Worm (Caenorhabditis elegans): Measurements from ENCODE around the gene ivd-1.

DNA sequence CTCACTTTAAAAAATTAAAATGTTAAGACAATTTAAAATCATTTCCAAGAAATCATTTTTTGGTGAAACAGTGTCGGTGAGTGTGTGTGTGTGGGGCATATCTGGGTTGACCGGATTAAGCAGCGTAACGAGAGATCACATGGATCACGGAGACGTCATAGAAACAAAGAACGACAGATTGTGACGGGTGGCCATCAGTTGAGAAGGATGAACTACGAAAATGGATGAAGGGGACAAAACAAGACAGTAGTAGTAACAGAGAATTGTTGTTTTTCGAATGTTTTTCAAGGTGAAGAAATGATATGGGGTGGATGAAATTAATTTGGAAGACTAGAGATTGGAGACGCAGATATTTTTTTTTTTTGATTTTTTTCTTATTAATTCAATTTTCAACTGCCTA is 47.9 kb upstream of the ivd-1 start:
- TF ChIP-seq W03F9.2 (tag; optimal IDR thresholded peaks at IDR 0.05) (no peak), dao-5 (tag; optimal IDR thresholded peaks at IDR 0.05) (no peak), him-1 (tag; optimal IDR thresholded peaks at IDR 0.05) (no peak)
